Fruit fly (Drosophila melanogaster): ENCODE results near the gene E2f1.

Gene E2f1

dm6 chr3R:21596151-21596802, 64.4 kb downstream of the E2f1 start (continued):
- TF ChIP-seq Eip93F (GFP tag; optimal IDR thresholded peaks at IDR 0.05) = no peak
- peak; percentile 8 for TF ChIP-seq Eip78C (GFP tag)
- TF ChIP-seq Ets96B (tag; optimal IDR thresholded peaks at IDR 0.05) = no peak
- no peak for TF ChIP-seq Lpt (GFP tag; optimal IDR thresholded peaks at IDR 0.05)
- TF ChIP-seq Sox14 (GFP tag; optimal IDR thresholded peaks at IDR 0.05) = no peak

dm6 chr3R:21594417-21594892, 66.2 kb downstream of the E2f1 start:
- TF ChIP-seq CG15336 (GFP tag; IDR thresholded peaks at IDR 0.05) (peak; percentile 58), OdsH (GFP tag; optimal IDR thresholded peaks at IDR 0.05) (peak; percentile 31), achi (GFP tag; optimal IDR thresholded peaks at IDR 0.05) (peak; percentile 38), Eip78C (GFP tag) (peak; percentile 62), CG4318 (GFP tag; optimal IDR thresholded peaks at IDR 0.05) (peak; percentile 54), CG32006 (GFP tag; optimal IDR thresholded peaks at IDR 0.05) (peak; percentile 82), Lpt (GFP tag; optimal IDR thresholded peaks at IDR 0.05) (peak; percentile 21), CG10631 (GFP tag; optimal IDR thresholded peaks at IDR 0.05) (peak; percentile 45), CG3032 (tag; optimal IDR thresholded peaks at IDR 0.05) (no peak), Eip93F (GFP tag; optimal IDR thresholded peaks at IDR 0.05) (no peak), eg (GFP tag; IDR thresholded peaks at IDR 0.05) (peak; percentile 51), lz (GFP tag; optimal IDR thresholded peaks at IDR 0.05) (no peak), Ets96B (tag; optimal IDR thresholded peaks at IDR 0.05) (peak; percentile 39), CG8119 (GFP tag; IDR thresholded peaks at IDR 0.05) (peak; percentile 61; the same call in 2 of the 3 replicates), salr (GFP tag; optimal IDR thresholded peaks at IDR 0.05) (peak in 1 of 2 experiments; percentile 64), Hr4 (GFP tag; optimal IDR thresholded peaks at IDR 0.05) (peak; percentile 43), CG3919 (GFP tag; optimal IDR thresholded peaks at IDR 0.05) (peak; percentile 30), CG6276 (GFP tag; optimal IDR thresholded peaks at IDR 0.05) (peak; percentile 50), acj6 (GFP tag; optimal IDR thresholded peaks at IDR 0.05) (peak; percentile 48), Blimp-1 (GFP tag; optimal IDR thresholded peaks at IDR 0.05) (no peak)

dm6 chr3R:21593735-21594345, 66.8 kb downstream of the E2f1 start:
- TF ChIP-seq fkh (GFP tag; optimal IDR thresholded peaks at IDR 0.05) (no peak), Eip78C (GFP tag) (peak; percentile 56)

dm6 chr3R:21593079-21593478, 67.6 kb downstream of the E2f1 start:
- TF ChIP-seq CG8119 (GFP tag; IDR thresholded peaks at IDR 0.05) = no peak
- TF ChIP-seq vri (GFP tag; optimal IDR thresholded peaks at IDR 0.05) = no peak

- peak; percentile 67 to 75 for TF ChIP-seq ss (GFP tag; optimal IDR thresholded peaks at IDR 0.05)
- no peak for TF ChIP-seq esn (GFP tag; optimal IDR thresholded peaks at IDR 0.05)
- TF ChIP-seq Eip78C (GFP tag) = no peak
- TF ChIP-seq spab (GFP tag; optimal IDR thresholded peaks at IDR 0.05) = peak; percentile 44
- TF ChIP-seq acj6 (GFP tag; optimal IDR thresholded peaks at IDR 0.05) = no peak
- no peak for TF ChIP-seq CG32006 (GFP tag; optimal IDR thresholded peaks at IDR 0.05)
- TF ChIP-seq net (GFP tag; optimal IDR thresholded peaks at IDR 0.05) = no peak
- TF ChIP-seq Ets21C (GFP tag; optimal IDR thresholded peaks at IDR 0.05) = no peak
- no peak for TF ChIP-seq CG6854 (GFP tag; optimal IDR thresholded peaks at IDR 0.05)
- TF ChIP-seq CG3032 (tag; optimal IDR thresholded peaks at IDR 0.05) = no peak
- no peak for TF ChIP-seq Hr38 (GFP tag; optimal IDR thresholded peaks at IDR 0.05)
- TF ChIP-seq vri (GFP tag; optimal IDR thresholded peaks at IDR 0.05) = no peak
- no peak for TF ChIP-seq CG11902 (GFP tag; optimal IDR thresholded peaks at IDR 0.05)
- no peak for TF ChIP-seq CG3919 (GFP tag; optimal IDR thresholded peaks at IDR 0.05)
- peak; percentile 44 for TF ChIP-seq fkh (GFP tag; optimal IDR thresholded peaks at IDR 0.05)
- TF ChIP-seq fd59A (GFP tag; optimal IDR thresholded peaks at IDR 0.05) = no peak
- TF ChIP-seq topi (GFP tag; optimal IDR thresholded peaks at IDR 0.05) = no peak
- no peak for TF ChIP-seq cyc (GFP tag; optimal IDR thresholded peaks at IDR 0.05)
- TF ChIP-seq CG15336 (GFP tag; IDR thresholded peaks at IDR 0.05) = peak; percentile 28; the same call in 1 of the 2 replicates
- TF ChIP-seq dsx (GFP tag; optimal IDR thresholded peaks at IDR 0.05; ENCODE audit: poor library complexity, severe bottlenecking) = peak; percentile 82
- no peak for TF ChIP-seq CG6792 (GFP tag; optimal IDR thresholded peaks at IDR 0.05)
- TF ChIP-seq CG6163 (GFP tag; IDR thresholded peaks at IDR 0.05) = peak; percentile 50; the same call in 2 of the 3 replicates
- no peak for TF ChIP-seq CG10631 (GFP tag; optimal IDR thresholded peaks at IDR 0.05)
- peak; percentile 27 for TF ChIP-seq CG10669 (GFP tag; optimal IDR thresholded peaks at IDR 0.05)
- TF ChIP-seq Sox14 (GFP tag; optimal IDR thresholded peaks at IDR 0.05) = no peak
- TF ChIP-seq CG9139 (GFP tag; optimal IDR thresholded peaks at IDR 0.05) = peak; percentile 44
- no peak for TF ChIP-seq CG8319 (GFP tag; optimal IDR thresholded peaks at IDR 0.05)
- TF ChIP-seq CG4318 (GFP tag; optimal IDR thresholded peaks at IDR 0.05) = no peak
- no peak for TF ChIP-seq Blimp-1 (GFP tag; optimal IDR thresholded peaks at IDR 0.05)
Measured at dm6 chr3R:21591962-21592361, 68.7 kb downstream of the E2f1 start.

Data from whole organism, prepupa.